Worm (Caenorhabditis elegans) whole organism, late embryonic: ENCODE measurements around the gene W08E12.5.

Experiments
- F13H6.1 ChIP-seq: sonication (generic microtip); optimal IDR thresholded peaks from 2 replicates; lab custom pipeline; 2016; ENCODE audit warnings: missing genetic modification characterization, missing compliant biosample characterization
- K02D7.2 ChIP-seq: sonication (generic microtip); optimal IDR thresholded peaks from 2 replicates; lab custom pipeline; 2017; ENCODE audit warnings: mild to moderate bottlenecking, missing genetic modification characterization, missing compliant biosample characterization
- T23F11.4 ChIP-seq: fragments of 200-800 bp; sonication (Bioruptor generic); optimal IDR thresholded peaks from 2 replicates; lab custom pipeline; 2018; ENCODE audit warnings: mild to moderate bottlenecking, missing genetic modification characterization, missing compliant biosample characterization
- ama-1 ChIP-seq: fragments of 150-350 bp; optimal IDR thresholded peaks from 2 replicates; lab custom pipeline; 2014
- ceh-14 ChIP-seq: sonication (generic microtip); optimal IDR thresholded peaks from 2 replicates; lab custom pipeline; 2016; ENCODE audit warnings: missing genotype, missing genetic modification characterization, missing compliant biosample characterization
- ceh-22 ChIP-seq: sonication (generic microtip); optimal IDR thresholded peaks from 2 replicates; lab custom pipeline; 2017; ENCODE audit warnings: missing biosample characterization, missing genetic modification characterization
- ceh-24 ChIP-seq: sonication (generic microtip); optimal IDR thresholded peaks from 2 replicates; lab custom pipeline; 2016; ENCODE audit warnings: mild to moderate bottlenecking, missing genetic modification characterization, missing compliant biosample characterization
- ceh-30 ChIP-seq: fragments of 150-350 bp; optimal IDR thresholded peaks from 2 replicates; lab custom pipeline; 2014; ENCODE audit warnings: missing biosample characterization, missing genetic modification characterization
- ceh-34 ChIP-seq: sonication (generic microtip); optimal IDR thresholded peaks from 2 replicates; lab custom pipeline; 2016; ENCODE audit warnings: mild to moderate bottlenecking, missing genetic modification characterization, missing compliant biosample characterization
- che-1 ChIP-seq: sonication (generic microtip); optimal IDR thresholded peaks from 2 replicates; lab custom pipeline; 2016; ENCODE audit warnings: mild to moderate bottlenecking, missing genetic modification characterization, missing compliant biosample characterization
- dmd-4 ChIP-seq: sonication (generic microtip); optimal IDR thresholded peaks from 2 replicates; lab custom pipeline; 2016; ENCODE audit warnings: borderline replicate concordance, missing genetic modification characterization, missing compliant biosample characterization
- elt-4 ChIP-seq: sonication (generic microtip); optimal IDR thresholded peaks from 2 replicates; lab custom pipeline; 2016; ENCODE audit warnings: missing genetic modification characterization, missing compliant biosample characterization
- fax-1 ChIP-seq: sonication (generic microtip); optimal IDR thresholded peaks from 2 replicates; lab custom pipeline; 2016; ENCODE audit warnings: missing genotype, missing genetic modification characterization, missing compliant biosample characterization
- fkh-10 ChIP-seq: fragments of 150-350 bp; optimal IDR thresholded peaks from 2 replicates; lab custom pipeline; 2014; ENCODE audit warnings: missing biosample characterization, missing genetic modification reagents, missing genetic modification characterization
- hlh-15 ChIP-seq: sonication (generic microtip); optimal IDR thresholded peaks from 2 replicates; lab custom pipeline; 2016; ENCODE audit warnings: missing genetic modification characterization, missing compliant biosample characterization
- hlh-30 ChIP-seq: sonication (generic microtip); optimal IDR thresholded peaks from 2 replicates; lab custom pipeline; 2017; ENCODE audit warnings: antibody characterized with exemption, missing genetic modification characterization, missing compliant biosample characterization; ENCODE audit not compliant: insufficient read depth
- hlh-6 ChIP-seq: sonication (generic microtip); optimal IDR thresholded peaks from 2 replicates; lab custom pipeline; 2016; ENCODE audit warnings: missing genotype, missing genetic modification characterization, missing compliant biosample characterization
- hlh-8 ChIP-seq: sonication (generic microtip); optimal IDR thresholded peaks from 2 replicates; lab custom pipeline; 2016; ENCODE audit warnings: missing genotype, missing genetic modification characterization, missing compliant biosample characterization
- lim-6 ChIP-seq: sonication (generic microtip); optimal IDR thresholded peaks from 2 replicates; lab custom pipeline; 2016; ENCODE audit warnings: missing genetic modification characterization, missing compliant biosample characterization
- nfya-1 ChIP-seq: sonication (generic microtip); optimal IDR thresholded peaks from 2 replicates; lab custom pipeline; 2017; ENCODE audit warnings: missing genetic modification characterization, mild to moderate bottlenecking, missing compliant biosample characterization, antibody characterized with exemption, moderate library complexity
- pag-3 ChIP-seq: sonication (generic microtip); optimal IDR thresholded peaks from 2 replicates; lab custom pipeline; 2016; ENCODE audit warnings: missing compliant biosample characterization, missing genetic modification characterization, borderline replicate concordance
- pat-9 ChIP-seq: fragments of 200-800 bp; sonication (Bioruptor generic); optimal IDR thresholded peaks from 2 replicates; lab custom pipeline; 2018; ENCODE audit warnings: mild to moderate bottlenecking, missing genetic modification characterization, moderate library complexity, missing compliant biosample characterization
- pha-2 ChIP-seq: sonication (generic microtip); optimal IDR thresholded peaks from 2 replicates; lab custom pipeline; 2017; ENCODE audit warnings: mild to moderate bottlenecking, missing genetic modification characterization, missing compliant biosample characterization
- pqm-1 ChIP-seq: sonication (generic microtip); optimal IDR thresholded peaks from 2 replicates; lab custom pipeline; 2016; ENCODE audit warnings: missing genetic modification characterization, missing compliant biosample characterization
- pros-1 ChIP-seq: fragments of 150-350 bp; optimal IDR thresholded peaks from 2 replicates; lab custom pipeline; 2014; ENCODE audit warnings: missing biosample characterization, missing genetic modification reagents, missing genetic modification characterization
- ref-2 ChIP-seq: sonication (generic microtip); optimal IDR thresholded peaks from 2 replicates; lab custom pipeline; 2016; ENCODE audit warnings: missing genetic modification characterization, missing compliant biosample characterization
- tbx-2 ChIP-seq: sonication (generic microtip); optimal IDR thresholded peaks from 2 replicates; lab custom pipeline; 2016; ENCODE audit warnings: missing genetic modification characterization, missing compliant biosample characterization
- tbx-7 ChIP-seq: sonication (generic microtip); optimal IDR thresholded peaks from 2 replicates; lab custom pipeline; 2016; ENCODE audit warnings: missing genotype, missing genetic modification characterization, missing compliant biosample characterization
- unc-55 ChIP-seq: sonication (generic microtip); optimal IDR thresholded peaks from 2 replicates; lab custom pipeline; 2017; ENCODE audit warnings: missing biosample characterization, missing genetic modification reagents, missing genetic modification characterization
- zip-5 ChIP-seq: sonication (generic microtip); optimal IDR thresholded peaks from 2 replicates; lab custom pipeline; 2016; ENCODE audit warnings: missing genetic modification characterization, missing compliant biosample characterization
- ztf-16 ChIP-seq: sonication (generic microtip); optimal IDR thresholded peaks from 2 replicates; lab custom pipeline; 2017; ENCODE audit warnings: missing genetic modification characterization, missing compliant biosample characterization

Gene W08E12.5

ce11 chrIV:3256866-3257265 is 43.7 kb upstream of the W08E12.5 start:
- TF ChIP-seq hlh-30 (tag; lab: Kevin White, UChicago) (no peak), unc-55 (peak; percentile 2)

- no peak for TF ChIP-seq ceh-34 (tag; lab: Kevin White, UChicago)
- no peak for TF ChIP-seq pag-3 (tag; lab: Kevin White, UChicago)
- TF ChIP-seq fkh-10 (GFP tag; lab: Kevin White, UChicago) = no peak
- no peak for TF ChIP-seq pqm-1 (tag; lab: Kevin White, UChicago)
- TF ChIP-seq hlh-6 (tag; lab: Kevin White, UChicago) = no peak
- TF ChIP-seq nfya-1 (tag; lab: Kevin White, UChicago) = no peak
- TF ChIP-seq pat-9 (tag; lab: Kevin White, UChicago) = no peak
- TF ChIP-seq ceh-30 (tag; lab: Kevin White, UChicago) = no peak
- TF ChIP-seq F13H6.1 (tag; lab: Kevin White, UChicago) = no peak
- TF ChIP-seq che-1 (tag; lab: Kevin White, UChicago) = no peak
These were observed 42.1 kb upstream of the W08E12.5 start, which contains the start of gene T26C12.1 for ce11 chrIV:3258528-3258927. T26C12.1 (plus strand) TSS chrIV:3258910.

- no peak for TF ChIP-seq T23F11.4 (GFP tag; lab: Kevin White, UChicago)
- no peak for TF ChIP-seq hlh-15
These were observed 40.4 kb upstream of the W08E12.5 start for ce11 chrIV:3260216-3260615.

ce11 chrIV:3261761-3262160 is 38.8 kb upstream of the W08E12.5 start:
- TF ChIP-seq nfya-1 (tag; lab: Kevin White, UChicago) = peak; percentile 73
- no peak for TF ChIP-seq ceh-22 (tag; lab: Kevin White, UChicago)

ce11 chrIV:3265657-3266056 is 34.9 kb upstream of the W08E12.5 start, which contains the start of gene T26C12.2:
T26C12.2 (minus strand) TSS chrIV:3265757.
- TF ChIP-seq pqm-1 (tag; lab: Kevin White, UChicago) = no peak
- no peak for TF ChIP-seq fax-1
- no peak for TF ChIP-seq ztf-16 (tag; lab: Kevin White, UChicago)
- no peak for TF ChIP-seq ref-2 (tag; lab: Kevin White, UChicago)
- no peak for TF ChIP-seq tbx-7
- TF ChIP-seq che-1 (tag; lab: Kevin White, UChicago) = no peak
- no peak for TF ChIP-seq ceh-14
- TF ChIP-seq ceh-34 (tag; lab: Kevin White, UChicago) = no peak
- TF ChIP-seq zip-5 (tag; lab: Kevin White, UChicago) = no peak
- TF ChIP-seq tbx-2 (tag; lab: Kevin White, UChicago) = no peak
- TF ChIP-seq hlh-8 (tag; lab: Kevin White, UChicago) = no peak
- no peak for TF ChIP-seq nfya-1 (tag; lab: Kevin White, UChicago)
- no peak for TF ChIP-seq unc-55

- TF ChIP-seq ztf-16 (tag; lab: Kevin White, UChicago) = no peak
- no peak for TF ChIP-seq pha-2 (tag; lab: Kevin White, UChicago)
- TF ChIP-seq K02D7.2 = no peak
These were observed 33.8 kb upstream of the W08E12.5 start for ce11 chrIV:3266841-3267240.

ce11 chrIV:3267581-3267980 is 33.0 kb upstream of the W08E12.5 start, which contains the start of gene clec-173:
clec-173 (minus strand) TSS chrIV:3267681.
- TF ChIP-seq lim-6 (tag; lab: Kevin White, UChicago) (no peak), dmd-4 (tag; lab: Kevin White, UChicago) (no peak), pros-1 (no peak), K02D7.2 (no peak), ama-1 (lab: Kevin White, UChicago) (no peak), elt-4 (no peak), ceh-24 (tag; lab: Kevin White, UChicago) (no peak)
